Fruit fly (Drosophila melanogaster) whole organism, embryonic: ENCODE results near the gene CG13949.
A peak's percentile ranks its signal among the peaks of the same experiment; 100 is the strongest.

Source experiments
- Antp ChIP-seq: fragments of 200-800 bp; sonication (Bioruptor generic); optimal IDR thresholded peaks from 3 replicates; lab custom pipeline; 2016; ENCODE audit warnings: missing biosample characterization, missing genetic modification characterization
- CG10209 ChIP-seq: fragments of 200-800 bp; sonication (Bioruptor generic); optimal IDR thresholded peaks from 3 replicates; lab custom pipeline; 2017; ENCODE audit warnings: missing biosample characterization, mild to moderate bottlenecking, missing genetic modification characterization, missing genetic modification reagents
- CG10565 ChIP-seq: fragments of 200-800 bp; sonication (Bioruptor generic); optimal IDR thresholded peaks from 3 replicates; lab custom pipeline; 2016; ENCODE audit warnings: missing biosample characterization, mild to moderate bottlenecking, missing genetic modification characterization
- CG11085 ChIP-seq: fragments of 200-800 bp; sonication (Bioruptor generic); IDR thresholded peaks from 2 replicates; pipeline ENCODE4 v1.3.6; 2022; ENCODE audit warnings: missing biosample characterization, missing genetic modification characterization
- CG11504 ChIP-seq: fragments of 200-800 bp; sonication (Bioruptor generic); optimal IDR thresholded peaks from 3 replicates; lab custom pipeline; 2019; ENCODE audit warnings: missing biosample characterization, mild to moderate bottlenecking, missing genetic modification characterization, moderate library complexity
- CG12744 ChIP-seq: fragments of 200-800 bp; sonication (Bioruptor generic); optimal IDR thresholded peaks from 2 replicates; lab custom pipeline; 2016; ENCODE audit warnings: missing biosample characterization, missing genetic modification characterization
- CG14441 ChIP-seq: fragments of 200-800 bp; sonication (Bioruptor generic); IDR thresholded peaks from 2 replicates; pipeline ENCODE4 v1.3.6; 2022; ENCODE audit warnings: missing biosample characterization, missing genetic modification characterization
- CG15011 ChIP-seq: fragments of 200-800 bp; sonication (Bioruptor generic); optimal IDR thresholded peaks from 3 replicates; lab custom pipeline; 2018; ENCODE audit warnings: missing biosample characterization, mild to moderate bottlenecking, missing genetic modification characterization
- CG1603 ChIP-seq: fragments of 200-800 bp; sonication (Bioruptor generic); optimal IDR thresholded peaks from 2 replicates; lab custom pipeline; 2019; ENCODE audit warnings: missing biosample characterization, mild to moderate bottlenecking, missing genetic modification characterization, moderate library complexity
- CG16815 ChIP-seq: fragments of 200-800 bp; sonication (Bioruptor generic); optimal IDR thresholded peaks from 3 replicates; lab custom pipeline; 2017; ENCODE audit warnings: missing biosample characterization, mild to moderate bottlenecking, missing genetic modification characterization
- CG18599 ChIP-seq: fragments of 200-800 bp; sonication (Bioruptor generic); optimal IDR thresholded peaks from 3 replicates; lab custom pipeline; 2017; ENCODE audit warnings: missing biosample characterization, missing genetic modification characterization, mild to moderate bottlenecking, moderate library complexity, missing genetic modification reagents
- CG30403 ChIP-seq: fragments of 200-800 bp; sonication (Bioruptor generic); optimal IDR thresholded peaks from 3 replicates; lab custom pipeline; 2016; ENCODE audit warnings: missing biosample characterization, missing genetic modification characterization
- CG3163 ChIP-seq: fragments of 200-800 bp; sonication (Bioruptor generic); optimal IDR thresholded peaks from 3 replicates; lab custom pipeline; 2016; ENCODE audit warnings: missing biosample characterization, missing genetic modification characterization
- CG34422 ChIP-seq: fragments of 200-800 bp; sonication (Bioruptor generic); IDR thresholded peaks from 3 replicates; pipeline ENCODE4 v1.3.6; 2022; ENCODE audit warnings: missing biosample characterization, missing genetic modification characterization
- CG3847 ChIP-seq: fragments of 200-800 bp; sonication (Bioruptor generic); IDR thresholded peaks from 2 replicates; pipeline ENCODE4 v1.3.6; 2022; ENCODE audit warnings: missing biosample characterization, missing genetic modification characterization
- CG4404 ChIP-seq: fragments of 200-800 bp; sonication (Bioruptor generic); IDR thresholded peaks from 2 replicates; pipeline ENCODE4 v1.3.6; 2022; ENCODE audit warnings: missing biosample characterization, missing genetic modification characterization
- CG6689 ChIP-seq: fragments of 200-800 bp; sonication (Bioruptor generic); IDR thresholded peaks from 2 replicates; pipeline ENCODE4 v1.3.6; 2022; ENCODE audit warnings: missing biosample characterization, missing genetic modification characterization
- CG7556 ChIP-seq: fragments of 200-800 bp; sonication (Bioruptor generic); optimal IDR thresholded peaks from 2 replicates; lab custom pipeline; 2017; ENCODE audit warnings: missing biosample characterization, mild to moderate bottlenecking, missing genetic modification characterization
- CG8290 ChIP-seq, 3 experiments: fragments of 200-800 bp; sonication (Bioruptor generic); optimal IDR thresholded peaks; 2 replicates each; lab custom pipeline; 2016 to 2019; ENCODE audit warnings: missing biosample characterization in 3 of 3, missing genetic modification characterization in 3 of 3, mild to moderate bottlenecking in 2 of 3, moderate library complexity in 1 of 3
- Dbx ChIP-seq: fragments of 200-800 bp; sonication (Bioruptor generic); IDR thresholded peaks from 3 replicates; pipeline ENCODE4 v1.3.6; 2022; ENCODE audit warnings: missing biosample characterization, missing genetic modification characterization
- Deaf1 ChIP-seq: fragments of 200-800 bp; optimal IDR thresholded peaks from 3 replicates; lab custom pipeline; 2019; ENCODE audit warnings: missing biosample characterization, mild to moderate bottlenecking, missing genetic modification characterization, moderate library complexity
- Eip74EF ChIP-seq, 2 experiments: fragments of 200-800 bp in 1 of 2; fragments of >200 bp in 1 of 2; sonication (Bioruptor generic) in 1 of 2; optimal IDR thresholded peaks; 2 replicates each; lab custom pipeline; 2017 to 2019; ENCODE audit warnings: missing biosample characterization in 2 of 2, missing genetic modification characterization in 2 of 2, mild to moderate bottlenecking in 1 of 2, moderate library complexity in 1 of 2
- Fer2 ChIP-seq: fragments of 200-800 bp; sonication (Bioruptor generic); optimal IDR thresholded peaks from 2 replicates; lab custom pipeline; 2018; ENCODE audit warnings: missing biosample characterization, mild to moderate bottlenecking, missing genetic modification characterization, moderate library complexity
- Hr3 ChIP-seq: fragments of 200-800 bp; sonication (Bioruptor generic); optimal IDR thresholded peaks from 3 replicates; lab custom pipeline; 2016; ENCODE audit warnings: missing biosample characterization, missing genetic modification characterization
- Med ChIP-seq: fragments of 200-800 bp; sonication (Bioruptor generic); peaks from one replicate; lab custom pipeline; 2016; ENCODE audit warnings: missing biosample characterization, missing genetic modification characterization, mild to moderate bottlenecking, inconsistent platforms, moderate library complexity
- Myb ChIP-seq: fragments of 200-800 bp; sonication (Bioruptor generic); optimal IDR thresholded peaks from 2 replicates; lab custom pipeline; 2016; ENCODE audit warnings: missing biosample characterization, missing genetic modification characterization
- NFAT ChIP-seq: fragments of 200-800 bp; sonication (Bioruptor generic); IDR thresholded peaks from 2 replicates; pipeline ENCODE4 v1.3.6; 2022; ENCODE audit warnings: missing biosample characterization, missing genetic modification characterization
- Nf-YC ChIP-seq: fragments of 200-800 bp; optimal IDR thresholded peaks from 3 replicates; lab custom pipeline; 2019; ENCODE audit warnings: missing biosample characterization, mild to moderate bottlenecking, missing genetic modification characterization, moderate library complexity
- Side ChIP-seq: fragments of 200-800 bp; sonication (Bioruptor generic); optimal IDR thresholded peaks from 2 replicates; lab custom pipeline; 2016; ENCODE audit warnings: missing biosample characterization, missing genetic modification characterization
- Six4 ChIP-seq: fragments of 200-800 bp; sonication (Bioruptor generic); optimal IDR thresholded peaks from 2 replicates; lab custom pipeline; 2016; ENCODE audit warnings: missing biosample characterization, missing genetic modification characterization
- Usf ChIP-seq: fragments of 200-800 bp; sonication (Bioruptor generic); optimal IDR thresholded peaks from 2 replicates; lab custom pipeline; 2017; ENCODE audit warnings: missing genotype, missing biosample characterization, missing genetic modification characterization
- ato ChIP-seq: fragments of 200-800 bp; sonication (Bioruptor generic); IDR thresholded peaks from 2 replicates; pipeline ENCODE4 v1.3.6; 2022; ENCODE audit warnings: missing biosample characterization, missing genetic modification characterization; ENCODE audit not compliant: partially characterized antibody
- chinmo ChIP-seq: fragments of 200-800 bp; sonication (Bioruptor generic); IDR thresholded peaks from 4 replicates; pipeline ENCODE4 v1.3.6; 2022; ENCODE audit warnings: missing biosample characterization, missing genetic modification characterization; ENCODE audit not compliant: partially characterized antibody
- chm ChIP-seq: fragments of 200-800 bp; sonication (Bioruptor generic); IDR thresholded peaks from 2 replicates; pipeline ENCODE4 v1.3.6; 2022; ENCODE audit warnings: missing biosample characterization, missing genetic modification characterization
- ci ChIP-seq: fragments of 200-800 bp; sonication (Bioruptor generic); IDR thresholded peaks from 3 replicates; pipeline ENCODE4 v1.3.6; 2022; ENCODE audit warnings: missing biosample characterization, missing genetic modification characterization
- da ChIP-seq: fragments of 200-800 bp; sonication (Bioruptor generic); optimal IDR thresholded peaks from 2 replicates; lab custom pipeline; 2016; ENCODE audit warnings: missing biosample characterization, missing genetic modification characterization
- dmrt99B ChIP-seq: fragments of 200-800 bp; sonication (Bioruptor generic); optimal IDR thresholded peaks from 2 replicates; lab custom pipeline; 2018; ENCODE audit warnings: missing biosample characterization, mild to moderate bottlenecking, missing genetic modification characterization, moderate library complexity
- dpn ChIP-seq, 2 experiments: fragments of 200-800 bp; sonication (Bioruptor generic); optimal IDR thresholded peaks; 3 replicates each; lab custom pipeline; 2016; ENCODE audit warnings: missing biosample characterization in 2 of 2, missing genetic modification characterization in 2 of 2
- fd96Cb ChIP-seq: fragments of 200-800 bp; sonication (Bioruptor generic); optimal IDR thresholded peaks from 2 replicates; lab custom pipeline; 2018; ENCODE audit warnings: missing biosample characterization, mild to moderate bottlenecking, missing genetic modification characterization, moderate library complexity
- gfzf ChIP-seq: fragments of 200-800 bp; sonication (Bioruptor generic); optimal IDR thresholded peaks from 2 replicates; lab custom pipeline; 2016; ENCODE audit warnings: missing biosample characterization, mild to moderate bottlenecking, missing genetic modification characterization, moderate library complexity
- hbn ChIP-seq: fragments of 200-800 bp; sonication (Bioruptor generic); IDR thresholded peaks from 2 replicates; pipeline ENCODE4 v1.3.6; 2022; ENCODE audit warnings: missing biosample characterization, missing genetic modification characterization; ENCODE audit not compliant: partially characterized antibody
- jumu ChIP-seq: fragments of 200-800 bp; sonication (Bioruptor generic); optimal IDR thresholded peaks from 3 replicates; lab custom pipeline; 2016; ENCODE audit warnings: missing biosample characterization, missing genetic modification characterization
- psq ChIP-seq: fragments of 200-800 bp; sonication (Bioruptor generic); optimal IDR thresholded peaks from 2 replicates; lab custom pipeline; 2017; ENCODE audit warnings: missing biosample characterization, missing genetic modification characterization
- sisA ChIP-seq: fragments of 200-800 bp; sonication (Bioruptor generic); IDR thresholded peaks from 2 replicates; pipeline ENCODE4 v1.3.6; 2022; ENCODE audit warnings: missing biosample characterization, missing genetic modification characterization
- slp2 ChIP-seq: fragments of 200-800 bp; sonication (Bioruptor generic); optimal IDR thresholded peaks from 2 replicates; lab custom pipeline; 2016; ENCODE audit warnings: missing biosample characterization, missing genetic modification characterization
- tio ChIP-seq: fragments of 200-800 bp; sonication (Bioruptor generic); optimal IDR thresholded peaks from 2 replicates; lab custom pipeline; 2017; ENCODE audit warnings: missing biosample characterization, missing genetic modification characterization, inconsistent platforms
- twi ChIP-seq: fragments of 200-800 bp; optimal IDR thresholded peaks from 2 replicates; lab custom pipeline; 2019; ENCODE audit warnings: missing biosample characterization, mild to moderate bottlenecking, missing genetic modification characterization, moderate library complexity
- wek ChIP-seq: fragments of 200-800 bp; sonication (Bioruptor generic); optimal IDR thresholded peaks from 3 replicates; lab custom pipeline; 2018; ENCODE audit warnings: missing biosample characterization, mild to moderate bottlenecking, missing genetic modification characterization, moderate library complexity
- zfh1 ChIP-seq: fragments of 200-800 bp; sonication (Bioruptor generic); IDR thresholded peaks from 3 replicates; pipeline ENCODE4 v1.3.6; 2022; ENCODE audit warnings: missing biosample characterization, missing genetic modification characterization

Gene CG13949

DNA sequence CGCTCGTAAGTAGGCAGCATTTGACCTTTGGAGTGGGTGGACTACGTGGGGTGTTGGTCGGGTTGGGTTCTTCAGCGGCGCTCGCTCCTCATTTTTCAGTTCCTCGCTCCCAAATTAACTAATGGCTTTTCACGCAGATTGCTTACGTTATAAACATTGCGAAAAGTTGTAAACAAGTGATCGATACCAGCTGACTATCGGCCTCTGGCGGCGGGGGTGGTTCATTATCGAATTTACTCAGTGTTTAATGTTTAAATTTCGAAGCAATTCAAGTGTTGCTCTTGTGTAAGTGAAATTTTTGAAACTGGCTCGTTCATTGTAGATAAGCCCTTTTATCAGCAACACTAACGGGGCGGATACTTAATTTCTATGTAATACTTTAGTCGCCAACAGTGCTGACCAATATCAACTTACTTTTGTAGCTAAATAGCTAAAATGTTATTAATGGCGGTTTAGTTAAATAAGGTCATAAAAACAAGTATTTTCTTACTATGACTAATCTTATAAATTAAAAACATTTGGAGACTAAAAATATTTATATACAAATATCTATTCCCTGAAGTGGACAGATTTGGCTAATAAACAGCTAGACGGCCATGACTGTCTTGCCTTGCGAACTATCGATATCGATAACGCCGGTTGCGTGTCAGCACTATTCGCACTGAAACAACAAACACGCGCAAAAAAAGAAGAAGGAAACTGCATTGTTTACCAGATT lies 35.7 kb upstream of the CG13949 start, which contains the start of the genes PGAP2 and Clp (continued):
- peak; percentile 76 for TF ChIP-seq sisA
- peak; percentile 66 for TF ChIP-seq CG10209 (GFP tag; lab: Kevin White, UChicago)
- peak; percentile 49 for TF ChIP-seq Usf
- TF ChIP-seq CG8290 (GFP tag; optimal IDR thresholded peaks at IDR 0.05; lab: Kevin White, UChicago) = peak; percentile 81
- no peak for TF ChIP-seq CG8290 (tag; optimal IDR thresholded peaks at IDR 0.05; lab: Kevin White, UChicago)
- peak; percentile 69; the same call in 2 of the 3 replicates for TF ChIP-seq ci
- peak; percentile 86 for TF ChIP-seq CG30403
- no peak for TF ChIP-seq psq (GFP tag; lab: Kevin White, UChicago)
- 0 out of 2 replicates have a peak, but pooled peaks have one; percentile 31 for TF ChIP-seq hbn (GFP tag; lab: Robert Waterston, UW)
- TF ChIP-seq twi (tag; lab: Kevin White, UChicago) = peak; percentile 63
- TF ChIP-seq dpn (GFP tag; optimal IDR thresholded peaks at IDR 0.05; lab: Kevin White, UChicago) = peak; percentile 50 to 77
- peak; percentile 65 for TF ChIP-seq CG7556
- TF ChIP-seq chm (GFP tag; lab: Robert Waterston, UW) = no peak
- peak; percentile 59 for TF ChIP-seq CG16815 (GFP tag; lab: Kevin White, UChicago)
- peak; percentile 76 for TF ChIP-seq Hr3
- peak; percentile 67 for TF ChIP-seq CG18599 (GFP tag; lab: Kevin White, UChicago)
- TF ChIP-seq CG1603 (tag; lab: Kevin White, UChicago) = peak; percentile 48
- TF ChIP-seq CG3847 (GFP tag; lab: Robert Waterston, UW) = peak; percentile 79
- peak; percentile 26; the same call in 1 of the 2 replicates for TF ChIP-seq NFAT
- peak; percentile 26 for TF ChIP-seq Fer2 (tag; lab: Kevin White, UChicago)
- peak; percentile 75 for TF ChIP-seq CG11085
- peak; percentile 21 for TF ChIP-seq CG12744 (GFP tag; lab: Kevin White, UChicago)
- TF ChIP-seq CG10565 = no peak
- no peak for TF ChIP-seq CG3163 (GFP tag; lab: Kevin White, UChicago)
- no peak for TF ChIP-seq tio (GFP tag; lab: Kevin White, UChicago)
- peak; percentile 65; the same call in 2 of the 3 replicates for TF ChIP-seq zfh1 (GFP tag; lab: Robert Waterston, UW)
- peak; percentile 80 for TF ChIP-seq CG11504
- peak; percentile 47 for TF ChIP-seq Six4 (GFP tag; lab: Kevin White, UChicago)
- no peak for TF ChIP-seq Eip74EF (GFP tag; optimal IDR thresholded peaks at IDR 0.05; lab: Kevin White, UChicago)
- peak; percentile 25 for TF ChIP-seq jumu (GFP tag; lab: Kevin White, UChicago)
- TF ChIP-seq CG34422 (GFP tag; lab: Robert Waterston, UW) = peak; percentile 84
- TF ChIP-seq CG15011 (GFP tag; lab: Kevin White, UChicago) = peak; percentile 47
- peak; percentile 31 for TF ChIP-seq Antp (GFP tag; lab: Kevin White, UChicago)
- TF ChIP-seq Myb (GFP tag; lab: Kevin White, UChicago) = no peak
- no peak for TF ChIP-seq slp2 (GFP tag; lab: Kevin White, UChicago)
- no peak for TF ChIP-seq chinmo (GFP tag; lab: Robert Waterston, UW)
- TF ChIP-seq gfzf (GFP tag; lab: Kevin White, UChicago) = no peak
- peak; percentile 89 for TF ChIP-seq Med (GFP tag; lab: Kevin White, UChicago)
- TF ChIP-seq CG6689 = peak; percentile 76
- TF ChIP-seq ato (GFP tag; lab: Robert Waterston, UW) = peak; percentile 31; the same call in 1 of the 2 replicates
- TF ChIP-seq fd96Cb (tag; lab: Kevin White, UChicago) = peak; percentile 62
- peak; percentile 71 for TF ChIP-seq CG4404 (GFP tag; lab: Robert Waterston, UW)
- TF ChIP-seq Deaf1 (tag; lab: Kevin White, UChicago) = no peak
- no peak for TF ChIP-seq wek (GFP tag; lab: Kevin White, UChicago)
- no peak for TF ChIP-seq Side (GFP tag; lab: Kevin White, UChicago)
- TF ChIP-seq Nf-YC = peak; percentile 64
- peak; percentile 72; the same call in 2 of the 3 replicates for TF ChIP-seq Dbx
- TF ChIP-seq da (GFP tag; lab: Kevin White, UChicago) = no peak
- no peak for TF ChIP-seq dmrt99B (tag; lab: Kevin White, UChicago)
- TF ChIP-seq CG14441 (GFP tag; lab: Robert Waterston, UW) = peak; percentile 76
